Fruit fly (Drosophila melanogaster) whole organism: Measurements from ENCODE around the gene Ir25a.

Source experiments
- Dll ChIP-seq: fragments of >200 bp; optimal IDR thresholded peaks from 2 replicates; lab custom pipeline; 2017
- pan ChIP-seq: fragments of >200 bp; optimal IDR thresholded peaks from 2 replicates; lab custom pipeline; 2017
- psq ChIP-seq: fragments of >200 bp; optimal IDR thresholded peaks from 2 replicates; lab custom pipeline; 2017
- usp ChIP-seq: fragments of >200 bp; optimal IDR thresholded peaks from 2 replicates; lab custom pipeline; 2017; ENCODE audit warnings: missing biosample characterization, missing genetic modification characterization, mixed read lengths

DNA sequence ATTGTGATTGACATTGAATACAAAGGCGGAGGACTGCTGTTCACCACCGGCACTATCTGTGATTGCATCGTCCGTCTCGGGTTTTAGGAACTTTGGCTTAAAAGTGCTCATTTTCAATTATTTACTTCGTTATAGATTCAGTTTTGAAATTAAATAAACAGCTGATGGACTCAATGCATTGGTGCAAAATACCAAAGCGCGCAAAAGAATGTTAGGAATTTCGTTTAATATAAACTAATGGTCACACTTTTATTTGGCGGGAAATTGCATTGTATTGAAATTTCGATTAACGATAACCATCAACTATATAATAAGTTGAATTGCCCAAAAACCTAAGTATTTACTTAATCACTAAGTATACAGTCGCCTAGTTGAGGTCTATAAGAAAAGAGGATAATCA is 17.0 kb downstream of the Ir25a start, which contains the start of gene CG3225:
- TF ChIP-seq psq (no peak), pan (lab: Kevin White, UChicago) (no peak), Dll (lab: Kevin White, UChicago) (no peak), usp (GFP tag; lab: Kevin White, UChicago) (no peak)
